Worm (Caenorhabditis elegans): ENCODE results near the gene dmsr-10.

dmsr-10 gene

ce11 chrV:6782260-6782659 lies 19.5 kb downstream of the dmsr-10 start:
- no peak for TF ChIP-seq ceh-43 (GFP tag; optimal IDR thresholded peaks at IDR 0.05)
- TF ChIP-seq sptf-1 (tag; optimal IDR thresholded peaks at IDR 0.05), result no peak
- no peak for TF ChIP-seq tbx-8 (GFP tag; optimal IDR thresholded peaks at IDR 0.05)
- TF ChIP-seq lin-32 (GFP tag; optimal IDR thresholded peaks at IDR 0.05), result no peak
- TF ChIP-seq elt-3 (tag; optimal IDR thresholded peaks at IDR 0.05), result no peak
- TF ChIP-seq ceh-83 (GFP tag; optimal IDR thresholded peaks at IDR 0.05), result no peak
- TF ChIP-seq M03D4.4 (tag; optimal IDR thresholded peaks at IDR 0.05), result no peak
- no peak for TF ChIP-seq nhr-76 (tag; optimal IDR thresholded peaks at IDR 0.05)
- no peak for TF ChIP-seq snpc-4 (tag; optimal IDR thresholded peaks at IDR 0.05)
- no peak for TF ChIP-seq elt-1 (tag; optimal IDR thresholded peaks at IDR 0.05; ENCODE audit: borderline replicate concordance, insufficient read depth)

ce11 chrV:6780676-6781075 lies 21.1 kb downstream of the dmsr-10 start:
- TF ChIP-seq cnd-1 (tag; optimal IDR thresholded peaks at IDR 0.05) (no peak), lin-32 (GFP tag; optimal IDR thresholded peaks at IDR 0.05) (no peak), flh-1 (GFP tag; optimal IDR thresholded peaks at IDR 0.05) (no peak), elt-1 (tag; optimal IDR thresholded peaks at IDR 0.05; ENCODE audit: borderline replicate concordance, insufficient read depth) (no peak), snpc-4 (tag; optimal IDR thresholded peaks at IDR 0.05) (no peak), ztf-11 (tag; optimal IDR thresholded peaks at IDR 0.05) (no peak), nhr-237 (tag; optimal IDR thresholded peaks at IDR 0.05) (no peak), nhr-12 (tag; optimal IDR thresholded peaks at IDR 0.05) (no peak), lin-13 (tag; optimal IDR thresholded peaks at IDR 0.05) (no peak), nhr-76 (tag; optimal IDR thresholded peaks at IDR 0.05) (no peak), unc-39 (tag; optimal IDR thresholded peaks at IDR 0.05) (no peak), hlh-1 (tag; optimal IDR thresholded peaks at IDR 0.05) (no peak), nhr-2 (tag; optimal IDR thresholded peaks at IDR 0.05) (no peak), bed-3 (GFP tag; optimal IDR thresholded peaks at IDR 0.05) (no peak), ceh-39 (tag; optimal IDR thresholded peaks at IDR 0.05) (no peak), mab-5 (tag; optimal IDR thresholded peaks at IDR 0.05) (no peak), nhr-28 (tag; optimal IDR thresholded peaks at IDR 0.05) (no peak), M03D4.4 (tag; optimal IDR thresholded peaks at IDR 0.05) (no peak), unc-120 (tag; optimal IDR thresholded peaks at IDR 0.05; ENCODE audit: poor library complexity, severe bottlenecking) (no peak), lsy-2 (tag; optimal IDR thresholded peaks at IDR 0.05) (no peak)

ce11 chrV:6780166-6780565 lies 21.6 kb downstream of the dmsr-10 start, which contains the start of gene ZC404.15:
Gene ZC404.15, plus strand, starts transcription at chrV:6780466.
- TF ChIP-seq flh-1 (GFP tag; optimal IDR thresholded peaks at IDR 0.05) (no peak), mep-1 (tag; optimal IDR thresholded peaks at IDR 0.05) (no peak), lsy-2 (tag; optimal IDR thresholded peaks at IDR 0.05) (no peak), sem-2 (GFP tag; optimal IDR thresholded peaks at IDR 0.05) (no peak), ham-2 (GFP tag; optimal IDR thresholded peaks at IDR 0.05) (no peak), ztf-11 (tag; optimal IDR thresholded peaks at IDR 0.05) (no peak), nhr-28 (tag; optimal IDR thresholded peaks at IDR 0.05) (no peak), lin-32 (GFP tag; optimal IDR thresholded peaks at IDR 0.05) (no peak), sptf-1 (tag; optimal IDR thresholded peaks at IDR 0.05) (no peak), hlh-1 (tag; optimal IDR thresholded peaks at IDR 0.05) (no peak), elt-3 (tag; optimal IDR thresholded peaks at IDR 0.05) (no peak), unc-39 (tag; optimal IDR thresholded peaks at IDR 0.05) (no peak), ceh-83 (GFP tag; optimal IDR thresholded peaks at IDR 0.05) (no peak), nhr-12 (tag; optimal IDR thresholded peaks at IDR 0.05) (no peak), snpc-4 (tag; optimal IDR thresholded peaks at IDR 0.05) (no peak), lin-13 (tag; optimal IDR thresholded peaks at IDR 0.05) (no peak), blmp-1 (tag; optimal IDR thresholded peaks at IDR 0.05) (no peak)

- TF ChIP-seq sem-2 (GFP tag; optimal IDR thresholded peaks at IDR 0.05) (no peak), flh-1 (GFP tag; optimal IDR thresholded peaks at IDR 0.05) (no peak), bed-3 (GFP tag; optimal IDR thresholded peaks at IDR 0.05) (no peak), hlh-1 (tag; optimal IDR thresholded peaks at IDR 0.05) (no peak), drap-1 (GFP tag; optimal IDR thresholded peaks at IDR 0.05) (no peak), lin-13 (tag; optimal IDR thresholded peaks at IDR 0.05) (no peak), nhr-237 (tag; optimal IDR thresholded peaks at IDR 0.05) (no peak), lin-32 (GFP tag; optimal IDR thresholded peaks at IDR 0.05) (no peak), M03D4.4 (tag; optimal IDR thresholded peaks at IDR 0.05) (no peak), tbx-8 (GFP tag; optimal IDR thresholded peaks at IDR 0.05) (no peak), lsy-2 (tag; optimal IDR thresholded peaks at IDR 0.05) (no peak), mls-2 (tag; optimal IDR thresholded peaks at IDR 0.05) (no peak), unc-39 (tag; optimal IDR thresholded peaks at IDR 0.05) (no peak), sptf-1 (tag; optimal IDR thresholded peaks at IDR 0.05) (no peak)
Measured at ce11 chrV:6778457-6778856, 23.3 kb downstream of the dmsr-10 start.

ce11 chrV:6775708-6776107 lies 26.0 kb downstream of the dmsr-10 start, which contains the start of gene srh-28:
Gene srh-28, minus strand, starts transcription at chrV:6775808.
- TF ChIP-seq mep-1 (tag; optimal IDR thresholded peaks at IDR 0.05) (no peak), unc-62 (GFP tag; optimal IDR thresholded peaks at IDR 0.05) (no peak), flh-1 (GFP tag; optimal IDR thresholded peaks at IDR 0.05) (no peak), M03D4.4 (tag; optimal IDR thresholded peaks at IDR 0.05) (no peak), cnd-1 (tag; optimal IDR thresholded peaks at IDR 0.05) (no peak), mab-5 (tag; optimal IDR thresholded peaks at IDR 0.05) (no peak), ztf-11 (tag; optimal IDR thresholded peaks at IDR 0.05) (no peak), ceh-83 (GFP tag; optimal IDR thresholded peaks at IDR 0.05) (no peak), drap-1 (GFP tag; optimal IDR thresholded peaks at IDR 0.05) (no peak), ham-2 (GFP tag; optimal IDR thresholded peaks at IDR 0.05) (no peak), ceh-39 (tag; optimal IDR thresholded peaks at IDR 0.05) (no peak), lin-13 (tag; optimal IDR thresholded peaks at IDR 0.05) (no peak), elt-1 (tag; optimal IDR thresholded peaks at IDR 0.05; ENCODE audit: borderline replicate concordance, insufficient read depth) (no peak)
